Worm (Caenorhabditis elegans) whole organism, L4 larva: ENCODE measurements around the gene T23G7.2.

Experiments
- F10B5.3 ChIP-seq: sonication (generic microtip); optimal IDR thresholded peaks from 2 replicates; lab custom pipeline; 2016; ENCODE audit warnings: mild to moderate bottlenecking, missing genetic modification characterization, missing compliant biosample characterization
- F37D6.2 ChIP-seq: sonication (generic microtip); optimal IDR thresholded peaks from 2 replicates; lab custom pipeline; 2016; ENCODE audit warnings: mild to moderate bottlenecking, missing genetic modification characterization, missing compliant biosample characterization
- F44E2.7 ChIP-seq: fragments of 200-800 bp; sonication (Bioruptor generic); IDR thresholded peaks from 2 replicates; pipeline ENCODE4 v2.1.2; 2022; ENCODE audit warnings: missing genetic modification characterization, missing compliant biosample characterization
- R02D3.7 ChIP-seq: fragments of 150-350 bp; sonication (generic microtip); optimal IDR thresholded peaks from 3 replicates; lab custom pipeline; 2014; ENCODE audit warnings: missing biosample characterization, missing genetic modification characterization
- Y105C5A.15 ChIP-seq: fragments of 200-800 bp; sonication (Bioruptor generic); IDR thresholded peaks from 2 replicates; pipeline ENCODE4 v1.3.6; 2022; ENCODE audit warnings: missing genetic modification characterization, missing compliant biosample characterization
- Y5F2A.4 ChIP-seq: fragments of 200-800 bp; sonication (Bioruptor generic); optimal IDR thresholded peaks from 2 replicates; lab custom pipeline; 2018; ENCODE audit warnings: mild to moderate bottlenecking, missing genetic modification characterization, missing compliant biosample characterization
- Y75B8A.6 ChIP-seq: fragments of 200-800 bp; sonication (Bioruptor generic); IDR thresholded peaks from 2 replicates; pipeline ENCODE4 v1.3.6; 2022; ENCODE audit warnings: missing genetic modification reagents, missing genetic modification characterization, missing compliant biosample characterization
- ZK546.5 ChIP-seq, 2 experiments: sonication (generic microtip); optimal IDR thresholded peaks; 2 replicates each; lab custom pipeline; 2017; ENCODE audit warnings: missing biosample characterization in 2 of 2, missing genetic modification characterization in 2 of 2
- aly-2 ChIP-seq: sonication (generic microtip); optimal IDR thresholded peaks from 2 replicates; lab custom pipeline; 2018; ENCODE audit warnings: missing biosample characterization, missing genetic modification characterization
- ama-1 ChIP-seq: fragments of 150-350 bp; optimal IDR thresholded peaks from 2 replicates; lab custom pipeline; 2014; ENCODE audit warnings: inconsistent platforms, mixed read lengths
- arid-1 ChIP-seq: fragments of 200-800 bp; sonication (Bioruptor generic); conservative IDR thresholded peaks from 2 replicates; pipeline ENCODE4 v1.3.6; 2022; ENCODE audit warnings: missing genetic modification reagents, missing genetic modification characterization, missing compliant biosample characterization
- ceh-32 ChIP-seq: sonication (generic microtip); optimal IDR thresholded peaks from 2 replicates; lab custom pipeline; 2016; ENCODE audit warnings: mild to moderate bottlenecking, missing genetic modification characterization, missing compliant biosample characterization; ENCODE audit not compliant: poor library complexity
- ceh-62 ChIP-seq: sonication (generic microtip); optimal IDR thresholded peaks from 2 replicates; lab custom pipeline; 2017; ENCODE audit warnings: missing biosample characterization, missing genetic modification characterization
- ces-1 ChIP-seq: fragments of 150-350 bp; sonication (generic microtip); optimal IDR thresholded peaks from 4 replicates; lab custom pipeline; 2014; ENCODE audit warnings: missing biosample characterization, missing genetic modification reagents, missing genetic modification characterization
- dmd-8 ChIP-seq: fragments of 200-800 bp; sonication (Bioruptor generic); IDR thresholded peaks from 2 replicates; pipeline ENCODE4 v1.3.6; 2022; ENCODE audit warnings: missing genetic modification characterization, missing compliant biosample characterization
- egl-43 ChIP-seq: fragments of 200-800 bp; sonication (Bioruptor generic); IDR thresholded peaks from 2 replicates; pipeline ENCODE4 v1.3.6; 2022; ENCODE audit warnings: missing genetic modification reagents, missing genetic modification characterization, missing compliant biosample characterization
- gei-8 ChIP-seq: fragments of 200-800 bp; sonication (Bioruptor generic); optimal IDR thresholded peaks from 2 replicates; lab custom pipeline; 2018; ENCODE audit warnings: mild to moderate bottlenecking, missing genetic modification characterization, missing compliant biosample characterization
- jun-1 ChIP-seq: fragments of 150-350 bp; optimal IDR thresholded peaks from 2 replicates; lab custom pipeline; 2014; ENCODE audit warnings: missing biosample characterization, missing genetic modification reagents, missing genetic modification characterization
- lim-7 ChIP-seq: fragments of 200-800 bp; sonication (Bioruptor generic); IDR thresholded peaks from 2 replicates; pipeline ENCODE4 v1.3.6; 2022; ENCODE audit warnings: missing genetic modification characterization, missing compliant biosample characterization
- lin-1 ChIP-seq: fragments of 200-800 bp; sonication (Bioruptor generic); IDR thresholded peaks from 2 replicates; pipeline ENCODE4 v1.3.6; 2022; ENCODE audit warnings: missing genetic modification reagents, missing genetic modification characterization, missing compliant biosample characterization
- lin-13 ChIP-seq: fragments of 150-350 bp; optimal IDR thresholded peaks from 2 replicates; lab custom pipeline; 2014; ENCODE audit warnings: missing biosample characterization, missing genetic modification reagents, missing genetic modification characterization
- lin-15B ChIP-seq: fragments of 150-350 bp; sonication (generic microtip); optimal IDR thresholded peaks from 3 replicates; lab custom pipeline; 2014; ENCODE audit warnings: missing biosample characterization, missing genetic modification characterization
- lin-29 ChIP-seq: fragments of 200-800 bp; sonication (Bioruptor generic); IDR thresholded peaks from 2 replicates; pipeline ENCODE4 v1.3.6; 2022; ENCODE audit warnings: missing genetic modification reagents, missing genetic modification characterization, missing compliant biosample characterization
- lir-3 ChIP-seq: sonication (generic microtip); optimal IDR thresholded peaks from 2 replicates; lab custom pipeline; 2016; ENCODE audit warnings: mild to moderate bottlenecking, missing genetic modification characterization, missing compliant biosample characterization
- lsy-2 ChIP-seq, 2 experiments: fragments of 150-350 bp in 1 of 2; sonication (generic microtip) in 1 of 2; optimal IDR thresholded peaks; 2 replicates each; lab custom pipeline; 2014 to 2017; ENCODE audit warnings: missing biosample characterization in 2 of 2, missing genetic modification characterization in 2 of 2
- mep-1 ChIP-seq: fragments of 150-350 bp; sonication (generic microtip); optimal IDR thresholded peaks from 3 replicates; lab custom pipeline; 2014; ENCODE audit warnings: missing biosample characterization, missing genetic modification characterization
- mes-2 ChIP-seq: sonication (generic microtip); optimal IDR thresholded peaks from 2 replicates; lab custom pipeline; 2016; ENCODE audit warnings: missing genotype, mild to moderate bottlenecking, missing genetic modification characterization, missing compliant biosample characterization; ENCODE audit not compliant: poor library complexity, severe bottlenecking
- mxl-3 ChIP-seq: fragments of 200-800 bp; sonication (Bioruptor generic); optimal IDR thresholded peaks from 2 replicates; lab custom pipeline; 2018; ENCODE audit warnings: mild to moderate bottlenecking, missing genetic modification characterization, missing compliant biosample characterization
- nhr-10 ChIP-seq: fragments of 150-350 bp; optimal IDR thresholded peaks from 2 replicates; lab custom pipeline; 2014; ENCODE audit warnings: missing biosample characterization, missing genetic modification characterization
- nhr-237 ChIP-seq: sonication (generic microtip); optimal IDR thresholded peaks from 2 replicates; lab custom pipeline; 2017; ENCODE audit warnings: missing biosample characterization, missing genetic modification characterization
- nhr-41 ChIP-seq: fragments of 200-800 bp; sonication (Bioruptor generic); IDR thresholded peaks from 2 replicates; pipeline ENCODE4 v1.3.6; 2022; ENCODE audit warnings: missing genetic modification reagents, missing genetic modification characterization, missing compliant biosample characterization
- nhr-77 ChIP-seq: fragments of 150-350 bp; optimal IDR thresholded peaks from 2 replicates; lab custom pipeline; 2014; ENCODE audit warnings: missing biosample characterization, missing genetic modification characterization
- php-3 ChIP-seq: fragments of 200-800 bp; sonication (Bioruptor generic); IDR thresholded peaks from 2 replicates; pipeline ENCODE4 v1.3.6; 2022; ENCODE audit warnings: missing genetic modification reagents, missing genetic modification characterization, missing compliant biosample characterization
- pqm-1 ChIP-seq: sonication (generic microtip); optimal IDR thresholded peaks from 2 replicates; lab custom pipeline; 2017; ENCODE audit warnings: missing biosample characterization, missing genetic modification characterization
- rbr-2 ChIP-seq: sonication (generic microtip); optimal IDR thresholded peaks from 2 replicates; lab custom pipeline; 2016; ENCODE audit warnings: missing genotype, missing genetic modification characterization, missing compliant biosample characterization
- set-16 ChIP-seq: fragments of 200-800 bp; sonication (Bioruptor generic); IDR thresholded peaks from 2 replicates; pipeline ENCODE4 v1.3.6; 2022; ENCODE audit warnings: missing genetic modification reagents, missing genetic modification characterization, missing compliant biosample characterization
- snpc-4 ChIP-seq: fragments of 150-350 bp; optimal IDR thresholded peaks from 2 replicates; lab custom pipeline; 2014; ENCODE audit warnings: missing biosample characterization, missing genetic modification characterization
- spr-3 ChIP-seq: fragments of 200-800 bp; sonication (Bioruptor generic); optimal IDR thresholded peaks from 2 replicates; lab custom pipeline; 2018; ENCODE audit warnings: mild to moderate bottlenecking, missing genetic modification characterization, missing compliant biosample characterization
- tra-1 ChIP-seq: fragments of 200-800 bp; sonication (Bioruptor generic); IDR thresholded peaks from 2 replicates; pipeline ENCODE4 v1.3.6; 2022; ENCODE audit warnings: missing genetic modification reagents, missing genetic modification characterization, missing compliant biosample characterization
- unc-62 ChIP-seq, 3 experiments: fragments of 150-350 bp in 1 of 3; sonication (generic microtip); optimal IDR thresholded peaks in 2 of 3; peaks in 1 of 3; 1 replicate in 1 of 3; 2 replicates in 2 of 3; lab custom pipeline; 2014 to 2017; ENCODE audit warnings: missing biosample characterization in 3 of 3, missing genetic modification characterization in 3 of 3, missing genetic modification reagents in 3 of 3, missing genotype in 1 of 3
- zag-1 ChIP-seq: fragments of 150-350 bp; optimal IDR thresholded peaks from 2 replicates; lab custom pipeline; 2014; ENCODE audit warnings: missing biosample characterization, missing genetic modification characterization
- zfp-3 ChIP-seq: fragments of 200-800 bp; sonication (Bioruptor generic); conservative IDR thresholded peaks from 2 replicates; pipeline ENCODE4 v1.3.6; 2022; ENCODE audit warnings: missing genetic modification reagents, missing genetic modification characterization, missing compliant biosample characterization
- ztf-11 ChIP-seq: fragments of 150-350 bp; optimal IDR thresholded peaks from 2 replicates; lab custom pipeline; 2014; ENCODE audit warnings: missing biosample characterization, missing genetic modification characterization
- ztf-7 ChIP-seq: fragments of 150-350 bp; optimal IDR thresholded peaks from 2 replicates; lab custom pipeline; 2014; ENCODE audit warnings: missing biosample characterization, missing genetic modification characterization

Gene T23G7.2

ce11 chrII:9132338-9132737 lies 40.4 kb downstream of the T23G7.2 start:
- TF ChIP-seq jun-1 (tag; lab: Kevin White, UChicago): peak; percentile 92
- no peak for TF ChIP-seq nhr-41 (GFP tag; lab: Robert Waterston, UW)
- no peak for TF ChIP-seq unc-62 (GFP tag; optimal IDR thresholded peaks at IDR 0.05 in 1 of 2; lab: Kevin White, UChicago)
- TF ChIP-seq unc-62 (tag; optimal IDR thresholded peaks at IDR 0.05; lab: Kevin White, UChicago): no peak
- TF ChIP-seq lin-13 (GFP tag; lab: Kevin White, UChicago): no peak
- TF ChIP-seq lin-15B (tag; lab: Kevin White, UChicago): no peak
- no peak for TF ChIP-seq lir-3
- peak; percentile 48 for TF ChIP-seq mep-1
- peak; percentile 18 for TF ChIP-seq Y5F2A.4 (GFP tag; lab: Kevin White, UChicago)
- no peak for TF ChIP-seq zfp-3
- TF ChIP-seq, all 104 proteins: peak for 3

- TF ChIP-seq nhr-237 (tag; lab: Kevin White, UChicago): no peak
- TF ChIP-seq jun-1 (tag; lab: Kevin White, UChicago): peak; percentile 75
- TF ChIP-seq, all 104 proteins: peak for 1
These were observed 41.4 kb downstream of the T23G7.2 start, which contains the start of gene C16D2.1 for ce11 chrII:9131363-9131762. Gene C16D2.1, plus strand, starts transcription at chrII:9131663.

DNA sequence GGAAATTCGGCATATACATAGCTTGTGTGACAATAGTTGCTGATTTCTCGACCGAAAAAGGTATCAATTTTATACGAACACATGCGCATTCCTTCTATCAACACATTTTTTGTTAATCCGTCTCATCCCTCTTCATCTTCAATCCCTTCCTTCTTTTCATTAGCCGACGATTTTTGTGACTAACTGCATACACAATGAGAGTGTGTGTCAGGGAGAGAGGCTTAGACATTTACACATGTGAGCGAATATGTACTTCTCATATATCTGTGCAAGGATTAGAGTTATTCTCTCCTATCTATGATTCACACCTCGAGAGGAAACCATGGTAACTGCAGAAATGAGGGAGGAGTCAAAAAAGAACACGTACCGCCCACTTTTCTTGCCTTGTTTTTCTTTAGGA lies 42.4 kb downstream of the T23G7.2 start:
- TF ChIP-seq lsy-2 (tag; optimal IDR thresholded peaks at IDR 0.05; lab: Kevin White, UChicago): peak in 1 of 2 experiments; percentile 3
- TF ChIP-seq lin-15B (tag; lab: Kevin White, UChicago): no peak
- peak; percentile 11 for TF ChIP-seq mxl-3 (GFP tag; lab: Kevin White, UChicago)

ce11 chrII:9128132-9128531 lies 44.6 kb downstream of the T23G7.2 start:
- no peak for TF ChIP-seq set-16
- TF ChIP-seq Y5F2A.4 (GFP tag; lab: Kevin White, UChicago): no peak
- TF ChIP-seq mes-2 (tag; lab: Kevin White, UChicago): peak; percentile 19
- TF ChIP-seq arid-1 (GFP tag; lab: Robert Waterston, UW): no peak
- no peak for TF ChIP-seq lir-3
- TF ChIP-seq ztf-7 (tag; lab: Kevin White, UChicago): no peak
- TF ChIP-seq nhr-10 (tag; lab: Kevin White, UChicago): peak; percentile 42
- TF ChIP-seq snpc-4 (tag; lab: Kevin White, UChicago): no peak
- no peak for TF ChIP-seq lin-15B (tag; lab: Kevin White, UChicago)
- TF ChIP-seq F44E2.7 (GFP tag; lab: Robert Waterston, UW): no peak
- TF ChIP-seq ces-1 (GFP tag; lab: Kevin White, UChicago): no peak
- TF ChIP-seq zag-1: no peak
- peak; percentile 82 for TF ChIP-seq pqm-1 (tag; lab: Kevin White, UChicago)
- no peak for TF ChIP-seq lim-7 (GFP tag; lab: Robert Waterston, UW)
- TF ChIP-seq mxl-3 (GFP tag; lab: Kevin White, UChicago): peak; percentile 64
- TF ChIP-seq lin-13 (GFP tag; lab: Kevin White, UChicago): no peak
- TF ChIP-seq tra-1 (GFP tag; lab: Robert Waterston, UW): peak; percentile 68; the same call in 1 of the 2 replicates
- TF ChIP-seq ceh-32 (tag; lab: Kevin White, UChicago): no peak
- no peak for TF ChIP-seq spr-3 (GFP tag; lab: Kevin White, UChicago)
- TF ChIP-seq aly-2: no peak
- no peak; the same call in 1 of the 2 replicates for TF ChIP-seq lin-1 (GFP tag; lab: Robert Waterston, UW)
- TF ChIP-seq Y105C5A.15 (GFP tag; lab: Robert Waterston, UW): no peak
- peak; percentile 27 for TF ChIP-seq rbr-2
- no peak for TF ChIP-seq R02D3.7 (tag; lab: Kevin White, UChicago)
- TF ChIP-seq nhr-77 (tag; lab: Kevin White, UChicago): peak; percentile 68
- TF ChIP-seq lin-29 (GFP tag; lab: Robert Waterston, UW): peak; percentile 69
- no peak for TF ChIP-seq ZK546.5 (tag; optimal IDR thresholded peaks at IDR 0.05; lab: Kevin White, UChicago)
- TF ChIP-seq dmd-8: no peak
- TF ChIP-seq nhr-41 (GFP tag; lab: Robert Waterston, UW): 0 out of 2 replicates have a peak, but pooled peaks have one; percentile 6
- 0 out of 2 replicates have a peak, but pooled peaks have one; percentile 12 for TF ChIP-seq php-3 (GFP tag; lab: Robert Waterston, UW)
- TF ChIP-seq Y75B8A.6 (GFP tag; lab: Robert Waterston, UW): 0 out of 2 replicates have a peak, but pooled peaks have one; percentile 13
- TF ChIP-seq gei-8 (GFP tag; lab: Kevin White, UChicago): no peak
- no peak for TF ChIP-seq F10B5.3
- TF ChIP-seq nhr-237 (tag; lab: Kevin White, UChicago): no peak
- TF ChIP-seq F37D6.2 (tag; lab: Kevin White, UChicago): no peak
- peak; percentile 70 for TF ChIP-seq ama-1 (lab: Kevin White, UChicago)
- TF ChIP-seq ztf-11 (tag; lab: Kevin White, UChicago): no peak
- TF ChIP-seq egl-43 (GFP tag; lab: Robert Waterston, UW): no peak
- no peak for TF ChIP-seq ceh-62
